Fruit fly (Drosophila melanogaster) Kc167 (cell line): Measurements from ENCODE around the gene Dr.

Experiments
- Myc ChIP-seq: fragments of >200 bp; optimal IDR thresholded peaks from 2 replicates; lab custom pipeline; 2017; ENCODE audit warnings: missing external identifiers
- h ChIP-seq: fragments of >200 bp; optimal IDR thresholded peaks from 3 replicates; lab custom pipeline; 2018; ENCODE audit warnings: missing external identifiers
- insv ChIP-seq: fragments of >200 bp; optimal IDR thresholded peaks from 3 replicates; lab custom pipeline; 2018; ENCODE audit warnings: missing external identifiers
- psq ChIP-seq: fragments of >200 bp; optimal IDR thresholded peaks from 2 replicates; lab custom pipeline; 2017; ENCODE audit warnings: missing external identifiers

- TF ChIP-seq insv (lab: Kevin White, UChicago) (no peak), Myc (lab: Kevin White, UChicago) (no peak), psq (no peak), h (no peak)
Measured at dm6 chr3R:29526565-29526964, 29.6 kb upstream of the Dr start.
